Fruit fly (Drosophila melanogaster) whole organism, wandering third instar larva: ENCODE measurements around the gene CG3106.
A peak's percentile ranks its signal among the peaks of the same experiment; 100 is the strongest.

Experiments
- Abd-B ChIP-seq: fragments of >200 bp; optimal IDR thresholded peaks from 2 replicates; lab custom pipeline; 2017; ENCODE audit warnings: missing biosample characterization, missing genetic modification characterization
- CG32264 ChIP-seq: fragments of 200-800 bp; sonication (Bioruptor generic); optimal IDR thresholded peaks from 2 replicates; lab custom pipeline; 2016; ENCODE audit warnings: missing biosample characterization, missing genetic modification characterization
- CG9705 ChIP-seq: fragments of 200-800 bp; sonication (Bioruptor generic); optimal IDR thresholded peaks from 2 replicates; lab custom pipeline; 2018; ENCODE audit warnings: missing biosample characterization, mild to moderate bottlenecking, missing genetic modification characterization
- CrebA ChIP-seq: fragments of 200-800 bp; sonication (Bioruptor generic); optimal IDR thresholded peaks from 2 replicates; lab custom pipeline; 2016; ENCODE audit warnings: missing biosample characterization, mild to moderate bottlenecking, missing genetic modification characterization, borderline replicate concordance
- Dfd ChIP-seq: fragments of >200 bp; optimal IDR thresholded peaks from 2 replicates; lab custom pipeline; 2017; ENCODE audit warnings: missing biosample characterization, missing genetic modification characterization
- Dif ChIP-seq: fragments of 200-275, 200-300 bp; sonication (Bioruptor generic); optimal IDR thresholded peaks from 2 replicates; lab custom pipeline; 2018; ENCODE audit warnings: missing biosample characterization, missing genetic modification characterization; ENCODE audit not compliant: partially characterized antibody
- GATAd ChIP-seq: sonication (Bioruptor generic); optimal IDR thresholded peaks from 2 replicates; lab custom pipeline; 2016; ENCODE audit warnings: missing biosample characterization, missing genetic modification characterization
- HLH106 ChIP-seq: fragments of 200-800 bp; optimal IDR thresholded peaks from 3 replicates; lab custom pipeline; 2019; ENCODE audit warnings: missing biosample characterization, mild to moderate bottlenecking, missing genetic modification characterization, moderate library complexity
- Hnf4 ChIP-seq: fragments of 200-800 bp; sonication (Bioruptor generic); optimal IDR thresholded peaks from 2 replicates; lab custom pipeline; 2016; ENCODE audit warnings: missing biosample characterization, mild to moderate bottlenecking, missing genetic modification characterization
- Hr78 ChIP-seq: fragments of >200 bp; optimal IDR thresholded peaks from 2 replicates; lab custom pipeline; 2017; ENCODE audit warnings: missing biosample characterization, missing genetic modification characterization
- Hr83 ChIP-seq: fragments of 200-300 bp; sonication (Bioruptor generic); optimal IDR thresholded peaks from 2 replicates; lab custom pipeline; 2016; ENCODE audit warnings: missing biosample characterization, mild to moderate bottlenecking, missing genetic modification characterization, moderate library complexity; ENCODE audit not compliant: poor library complexity, severe bottlenecking
- Jra ChIP-seq: sonication (Bioruptor generic); optimal IDR thresholded peaks from 2 replicates; lab custom pipeline; 2016; ENCODE audit warnings: missing biosample characterization, missing genetic modification characterization
- Mio ChIP-seq: sonication (Bioruptor generic); optimal IDR thresholded peaks from 2 replicates; lab custom pipeline; 2016; ENCODE audit warnings: missing biosample characterization, missing genetic modification characterization
- Myc ChIP-seq: fragments of >200 bp; optimal IDR thresholded peaks from 2 replicates; lab custom pipeline; 2017
- N ChIP-seq: fragments of >200 bp; optimal IDR thresholded peaks from 2 replicates; lab custom pipeline; 2018; ENCODE audit warnings: missing biosample characterization, missing external identifiers, missing genetic modification characterization
- OdsH ChIP-seq: fragments of 200-800 bp; sonication (Bioruptor generic); optimal IDR thresholded peaks from 2 replicates; lab custom pipeline; 2016; ENCODE audit warnings: missing biosample characterization, mild to moderate bottlenecking, missing genetic modification characterization
- Rel ChIP-seq, 2 experiments: fragments of 200-800 bp; sonication (Bioruptor generic) in 1 of 2; optimal IDR thresholded peaks; 2 replicates in 1 of 2; 3 replicates in 1 of 2; lab custom pipeline; 2016 to 2019; ENCODE audit warnings: mild to moderate bottlenecking in 2 of 2, missing biosample characterization in 2 of 2, missing genetic modification characterization in 2 of 2, moderate library complexity in 1 of 2
- Sp1 ChIP-seq: fragments of 200-800 bp; sonication (Bioruptor generic); optimal IDR thresholded peaks from 3 replicates; lab custom pipeline; 2019; ENCODE audit warnings: missing biosample characterization, mild to moderate bottlenecking, missing genetic modification characterization, moderate library complexity
- Vsx2 ChIP-seq: fragments of 200-300, 225-300 bp; sonication (Bioruptor generic); optimal IDR thresholded peaks from 2 replicates; lab custom pipeline; 2018; ENCODE audit warnings: missing biosample characterization, missing genetic modification characterization; ENCODE audit not compliant: partially characterized antibody
- br ChIP-seq: fragments of 200-800 bp; sonication (Bioruptor generic); optimal IDR thresholded peaks from 2 replicates; lab custom pipeline; 2016; ENCODE audit warnings: missing biosample characterization, missing genetic modification characterization
- brk ChIP-seq: fragments of 200-800 bp; sonication (Bioruptor generic); optimal IDR thresholded peaks from 2 replicates; lab custom pipeline; 2016; ENCODE audit warnings: missing biosample characterization, mild to moderate bottlenecking, missing genetic modification characterization
- dl ChIP-seq, 2 experiments: fragments of 175-275, 200-275 bp in 1 of 2; fragments of 200-275 bp in 1 of 2; sonication (Bioruptor generic); optimal IDR thresholded peaks; lab custom pipeline; 2018; ENCODE audit warnings: mild to moderate bottlenecking in 2 of 2, missing biosample characterization in 2 of 2, missing genetic modification characterization in 2 of 2, moderate library complexity in 2 of 2; ENCODE audit not compliant: partially characterized antibody in 2 of 2, insufficient read depth in 1 of 2
- dmrt93B ChIP-seq: fragments of 200-800 bp; sonication (Bioruptor generic); optimal IDR thresholded peaks from 2 replicates; lab custom pipeline; 2018; ENCODE audit warnings: missing biosample characterization, mild to moderate bottlenecking, missing genetic modification characterization
- dsf ChIP-seq: sonication (Bioruptor generic); optimal IDR thresholded peaks from 2 replicates; lab custom pipeline; 2016; ENCODE audit warnings: missing biosample characterization, missing genetic modification characterization, borderline replicate concordance
- ey ChIP-seq: fragments of 200-800 bp; sonication (Bioruptor generic); optimal IDR thresholded peaks from 2 replicates; lab custom pipeline; 2016; ENCODE audit warnings: missing biosample characterization, missing genetic modification characterization
- foxo ChIP-seq, 2 experiments: fragments of 200-800 bp; sonication (Bioruptor generic); optimal IDR thresholded peaks; 2 replicates in 1 of 2; 3 replicates in 1 of 2; lab custom pipeline; 2016 to 2017; ENCODE audit warnings: missing biosample characterization in 2 of 2, missing genetic modification characterization in 2 of 2
- fru ChIP-seq: fragments of 200-800 bp; sonication (Bioruptor generic); optimal IDR thresholded peaks from 3 replicates; lab custom pipeline; 2016; ENCODE audit warnings: missing biosample characterization, mild to moderate bottlenecking, missing genetic modification characterization
- h ChIP-seq: fragments of 200-800 bp; sonication (Bioruptor generic); optimal IDR thresholded peaks from 3 replicates; lab custom pipeline; 2016; ENCODE audit warnings: missing biosample characterization, mild to moderate bottlenecking, missing genetic modification characterization
- jim ChIP-seq: fragments of 175-275, 200-325 bp; sonication (Bioruptor generic); optimal IDR thresholded peaks from 2 replicates; lab custom pipeline; 2016; ENCODE audit warnings: missing biosample characterization, mild to moderate bottlenecking, missing genetic modification characterization
- lola ChIP-seq: fragments of >200 bp; optimal IDR thresholded peaks from 2 replicates; lab custom pipeline; 2017; ENCODE audit warnings: missing biosample characterization, missing genetic modification characterization
- pan ChIP-seq: fragments of >200 bp; optimal IDR thresholded peaks from 2 replicates; lab custom pipeline; 2017
- psq ChIP-seq: fragments of 200-800 bp; sonication (Bioruptor generic); optimal IDR thresholded peaks from 3 replicates; lab custom pipeline; 2017; ENCODE audit warnings: missing biosample characterization, mild to moderate bottlenecking, missing genetic modification characterization, moderate library complexity
- rgr ChIP-seq: fragments of 200-800 bp; sonication (Bioruptor generic); optimal IDR thresholded peaks from 3 replicates; lab custom pipeline; 2016; ENCODE audit warnings: missing biosample characterization, mild to moderate bottlenecking, missing genetic modification characterization
- sage ChIP-seq: fragments of 200-800 bp; sonication (Bioruptor generic); optimal IDR thresholded peaks from 2 replicates; lab custom pipeline; 2016; ENCODE audit warnings: missing biosample characterization, mild to moderate bottlenecking, missing genetic modification characterization
- sv ChIP-seq: fragments of 200-800 bp; sonication (Bioruptor generic); optimal IDR thresholded peaks from 3 replicates; lab custom pipeline; 2016; ENCODE audit warnings: missing biosample characterization, missing genetic modification characterization
- tai ChIP-seq: sonication (Bioruptor generic); optimal IDR thresholded peaks from 2 replicates; lab custom pipeline; 2016; ENCODE audit warnings: missing biosample characterization, missing genetic modification characterization
- usp ChIP-seq: fragments of >200 bp; optimal IDR thresholded peaks from 2 replicates; lab custom pipeline; 2017; ENCODE audit warnings: missing biosample characterization, missing genetic modification characterization
- woc ChIP-seq: sonication (Bioruptor generic); optimal IDR thresholded peaks from 2 replicates; lab custom pipeline; 2016; ENCODE audit warnings: missing biosample characterization, mild to moderate bottlenecking, missing genetic modification characterization

Gene CG3106

DNA sequence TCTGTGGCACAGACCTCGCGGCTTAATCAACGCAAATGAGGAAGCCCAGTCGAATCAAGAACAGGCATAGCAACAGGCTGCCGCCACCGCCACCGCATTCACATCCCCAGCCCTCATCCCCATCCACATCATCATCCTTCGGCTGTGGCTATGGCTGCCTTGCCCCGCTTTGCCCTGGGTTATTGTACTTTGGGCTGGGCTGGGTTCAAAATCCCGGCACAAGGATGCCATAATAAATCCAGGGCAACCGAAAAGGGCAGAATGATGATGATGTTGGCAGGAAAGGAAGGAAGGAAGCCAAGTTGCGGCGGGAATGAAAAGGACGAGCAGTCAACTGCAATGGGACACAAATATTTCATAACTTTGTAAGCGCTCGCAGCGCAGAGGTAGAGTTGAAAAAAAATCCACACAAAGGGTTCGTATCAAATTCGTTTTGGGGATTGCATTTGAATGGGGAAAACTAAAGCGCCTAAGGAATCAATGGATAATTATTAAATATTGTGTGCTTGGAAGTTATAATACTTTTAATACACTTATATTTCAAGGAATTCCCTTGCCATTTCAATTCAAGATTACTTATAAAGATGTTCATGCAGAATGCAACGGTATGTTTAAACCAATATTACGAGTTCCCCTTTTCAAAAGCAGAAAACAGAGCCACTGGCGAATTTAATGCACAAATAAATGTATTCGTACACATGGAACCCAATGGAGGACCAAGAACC is 6.6 kb downstream of the CG3106 start:
- TF ChIP-seq Myc (no peak), br (GFP tag; lab: Kevin White, UChicago) (peak; percentile 26), foxo (GFP tag; optimal IDR thresholded peaks at IDR 0.05; lab: Kevin White, UChicago) (peak in 1 of 2 experiments; percentile 69), OdsH (GFP tag; lab: Kevin White, UChicago) (peak; percentile 38), ey (GFP tag; lab: Kevin White, UChicago) (peak; percentile 50), pan (lab: Kevin White, UChicago) (no peak), h (GFP tag; lab: Kevin White, UChicago) (peak; percentile 62), CG32264 (GFP tag; lab: Kevin White, UChicago) (no peak), dl (GFP tag; optimal IDR thresholded peaks at IDR 0.05; lab: Kevin White, UChicago; ENCODE audit: insufficient read depth in 1 of 2, partially characterized antibody in 2 of 2) (no peak), jim (GFP tag; lab: Kevin White, UChicago) (no peak), psq (GFP tag; lab: Kevin White, UChicago) (peak; percentile 35), rgr (GFP tag; lab: Kevin White, UChicago) (peak; percentile 20), tai (no peak), brk (GFP tag; lab: Kevin White, UChicago) (no peak), N (GFP tag; lab: Kevin White, UChicago) (no peak), lola (no peak), GATAd (GFP tag; lab: Kevin White, UChicago) (no peak), Rel (GFP tag; optimal IDR thresholded peaks at IDR 0.05; lab: Kevin White, UChicago) (no peak), Rel (tag; optimal IDR thresholded peaks at IDR 0.05; lab: Kevin White, UChicago) (no peak), Hr78 (GFP tag; lab: Kevin White, UChicago) (no peak), Hnf4 (GFP tag; lab: Kevin White, UChicago) (peak; percentile 6), Hr83 (GFP tag; lab: Kevin White, UChicago) (no peak), sage (no peak), HLH106 (tag; lab: Kevin White, UChicago) (peak; percentile 59), Sp1 (GFP tag; lab: Kevin White, UChicago) (peak; percentile 62), Dif (GFP tag; lab: Kevin White, UChicago) (no peak), dmrt93B (peak; percentile 32), dsf (GFP tag; lab: Kevin White, UChicago) (no peak), Dfd (GFP tag; lab: Kevin White, UChicago) (no peak), Abd-B (GFP tag; lab: Kevin White, UChicago) (no peak), Mio (GFP tag; lab: Kevin White, UChicago) (no peak), Vsx2 (GFP tag; lab: Kevin White, UChicago) (no peak), fru (peak; percentile 37), Jra (GFP tag; lab: Kevin White, UChicago) (no peak), sv (GFP tag; lab: Kevin White, UChicago) (no peak), CrebA (no peak), woc (GFP tag; lab: Kevin White, UChicago) (peak; percentile 47), usp (GFP tag; lab: Kevin White, UChicago) (no peak), CG9705 (GFP tag; lab: Kevin White, UChicago) (no peak)

DNA sequence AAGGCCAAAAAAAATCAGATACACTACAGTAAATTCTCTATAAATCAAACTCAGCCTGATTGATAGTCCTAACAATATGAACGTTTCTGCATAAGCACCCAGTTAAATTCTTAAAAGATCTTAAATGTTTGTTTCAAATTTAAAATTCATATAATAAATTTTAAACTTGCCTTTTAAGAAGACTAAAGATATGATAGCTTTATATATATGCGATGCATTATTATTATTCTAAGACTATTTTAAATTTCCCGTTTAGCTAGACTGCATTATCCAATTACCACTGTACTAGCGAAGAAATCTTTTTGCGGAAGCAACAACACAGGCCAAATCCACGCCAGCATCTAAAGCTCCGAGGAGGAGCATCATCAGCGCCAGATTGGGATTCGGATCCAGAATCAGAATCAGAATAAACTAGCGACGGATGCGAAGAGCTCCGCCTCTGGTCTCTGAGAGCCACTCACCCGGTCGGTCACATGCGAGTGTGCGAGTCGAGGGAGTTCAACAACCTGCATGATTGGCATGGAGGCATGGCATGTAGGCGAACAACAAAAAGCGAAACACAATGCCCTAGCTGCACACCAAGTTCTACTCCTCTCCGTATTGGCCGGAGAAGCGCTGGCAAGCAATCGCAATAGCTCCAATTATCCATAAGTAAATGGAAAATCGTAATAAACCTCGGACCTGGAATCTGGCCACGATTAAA is 8.6 kb downstream of the CG3106 start:
- TF ChIP-seq Mio (GFP tag; lab: Kevin White, UChicago) (no peak), fru (no peak), Vsx2 (GFP tag; lab: Kevin White, UChicago) (no peak), Sp1 (GFP tag; lab: Kevin White, UChicago) (no peak), Dif (GFP tag; lab: Kevin White, UChicago) (no peak)
